Worm (Caenorhabditis elegans): Measurements from ENCODE around the gene ZC250.4.

ZC250.4 gene

ce11 chrV:5774137-5774536 lies 38.8 kb downstream of the ZC250.4 start:
- TF ChIP-seq cnd-1 (tag; optimal IDR thresholded peaks at IDR 0.05) (no peak), sptf-1 (tag; optimal IDR thresholded peaks at IDR 0.05) (no peak), nhr-237 (tag; optimal IDR thresholded peaks at IDR 0.05) (no peak), sem-2 (GFP tag; optimal IDR thresholded peaks at IDR 0.05) (no peak), lin-32 (GFP tag; optimal IDR thresholded peaks at IDR 0.05) (no peak), nhr-28 (tag; optimal IDR thresholded peaks at IDR 0.05) (no peak), M03D4.4 (tag; optimal IDR thresholded peaks at IDR 0.05) (no peak), ceh-43 (GFP tag; optimal IDR thresholded peaks at IDR 0.05) (no peak), blmp-1 (tag; optimal IDR thresholded peaks at IDR 0.05) (no peak), unc-120 (tag; optimal IDR thresholded peaks at IDR 0.05; ENCODE audit: poor library complexity, severe bottlenecking) (no peak), bed-3 (GFP tag; optimal IDR thresholded peaks at IDR 0.05) (no peak), snpc-4 (tag; optimal IDR thresholded peaks at IDR 0.05) (no peak), ces-1 (GFP tag; optimal IDR thresholded peaks at IDR 0.05) (no peak), zip-8 (tag; optimal IDR thresholded peaks at IDR 0.05) (no peak)

ce11 chrV:5772503-5772902 lies 40.4 kb downstream of the ZC250.4 start:
- TF ChIP-seq snpc-4 (tag; optimal IDR thresholded peaks at IDR 0.05): no peak
- no peak for TF ChIP-seq tbx-8 (GFP tag; optimal IDR thresholded peaks at IDR 0.05)
- no peak for TF ChIP-seq ztf-11 (tag; optimal IDR thresholded peaks at IDR 0.05)
- TF ChIP-seq unc-39 (tag; optimal IDR thresholded peaks at IDR 0.05): no peak
- no peak for TF ChIP-seq flh-1 (GFP tag; optimal IDR thresholded peaks at IDR 0.05)
- no peak for TF ChIP-seq blmp-1 (tag; optimal IDR thresholded peaks at IDR 0.05)
- no peak for TF ChIP-seq mls-2 (tag; optimal IDR thresholded peaks at IDR 0.05)
- TF ChIP-seq lin-13 (tag; optimal IDR thresholded peaks at IDR 0.05): no peak
- no peak for TF ChIP-seq elt-3 (tag; optimal IDR thresholded peaks at IDR 0.05)
- no peak for TF ChIP-seq unc-120 (tag; optimal IDR thresholded peaks at IDR 0.05; ENCODE audit: poor library complexity, severe bottlenecking)
- TF ChIP-seq elt-1 (tag; optimal IDR thresholded peaks at IDR 0.05; ENCODE audit: borderline replicate concordance, insufficient read depth): no peak
- TF ChIP-seq hlh-1 (tag; optimal IDR thresholded peaks at IDR 0.05): no peak
- no peak for TF ChIP-seq unc-62 (GFP tag; optimal IDR thresholded peaks at IDR 0.05)

ce11 chrV:5771627-5772026 lies 41.3 kb downstream of the ZC250.4 start, which contains the start of gene F44E7.3:
TSS of gene F44E7.3 (plus strand) at chrV:5771945.
- TF ChIP-seq elt-3 (tag; optimal IDR thresholded peaks at IDR 0.05): no peak
- TF ChIP-seq cnd-1 (tag; optimal IDR thresholded peaks at IDR 0.05): no peak
- no peak for TF ChIP-seq unc-39 (tag; optimal IDR thresholded peaks at IDR 0.05)
- TF ChIP-seq lsy-2 (tag; optimal IDR thresholded peaks at IDR 0.05): no peak

- TF ChIP-seq unc-120 (tag; optimal IDR thresholded peaks at IDR 0.05; ENCODE audit: poor library complexity, severe bottlenecking) (no peak), lin-32 (GFP tag; optimal IDR thresholded peaks at IDR 0.05) (no peak), nhr-76 (tag; optimal IDR thresholded peaks at IDR 0.05) (no peak), lsy-2 (tag; optimal IDR thresholded peaks at IDR 0.05) (no peak), zip-8 (tag; optimal IDR thresholded peaks at IDR 0.05) (no peak), bed-3 (GFP tag; optimal IDR thresholded peaks at IDR 0.05) (no peak), flh-1 (GFP tag; optimal IDR thresholded peaks at IDR 0.05) (no peak), M03D4.4 (tag; optimal IDR thresholded peaks at IDR 0.05) (no peak), mep-1 (tag; optimal IDR thresholded peaks at IDR 0.05) (no peak), sptf-1 (tag; optimal IDR thresholded peaks at IDR 0.05) (no peak), nhr-2 (tag; optimal IDR thresholded peaks at IDR 0.05) (no peak), mls-2 (tag; optimal IDR thresholded peaks at IDR 0.05) (no peak), ceh-39 (tag; optimal IDR thresholded peaks at IDR 0.05) (no peak), ces-1 (GFP tag; optimal IDR thresholded peaks at IDR 0.05) (no peak), nhr-237 (tag; optimal IDR thresholded peaks at IDR 0.05) (no peak), snpc-4 (tag; optimal IDR thresholded peaks at IDR 0.05) (no peak), elt-1 (tag; optimal IDR thresholded peaks at IDR 0.05; ENCODE audit: borderline replicate concordance, insufficient read depth) (no peak), ztf-11 (tag; optimal IDR thresholded peaks at IDR 0.05) (no peak)
Measured at ce11 chrV:5769999-5770398, 42.9 kb downstream of the ZC250.4 start.

ce11 chrV:5769500-5769899 lies 43.4 kb downstream of the ZC250.4 start:
- no peak for TF ChIP-seq nhr-12 (tag; optimal IDR thresholded peaks at IDR 0.05)
- no peak for TF ChIP-seq mep-1 (tag; optimal IDR thresholded peaks at IDR 0.05)
- TF ChIP-seq pha-4 (tag; optimal IDR thresholded peaks at IDR 0.05): no peak

Data from whole organism, mixed stage, embryonic.